Fruit fly (Drosophila melanogaster): Measurements from ENCODE around the gene Nrd1.

DNA sequence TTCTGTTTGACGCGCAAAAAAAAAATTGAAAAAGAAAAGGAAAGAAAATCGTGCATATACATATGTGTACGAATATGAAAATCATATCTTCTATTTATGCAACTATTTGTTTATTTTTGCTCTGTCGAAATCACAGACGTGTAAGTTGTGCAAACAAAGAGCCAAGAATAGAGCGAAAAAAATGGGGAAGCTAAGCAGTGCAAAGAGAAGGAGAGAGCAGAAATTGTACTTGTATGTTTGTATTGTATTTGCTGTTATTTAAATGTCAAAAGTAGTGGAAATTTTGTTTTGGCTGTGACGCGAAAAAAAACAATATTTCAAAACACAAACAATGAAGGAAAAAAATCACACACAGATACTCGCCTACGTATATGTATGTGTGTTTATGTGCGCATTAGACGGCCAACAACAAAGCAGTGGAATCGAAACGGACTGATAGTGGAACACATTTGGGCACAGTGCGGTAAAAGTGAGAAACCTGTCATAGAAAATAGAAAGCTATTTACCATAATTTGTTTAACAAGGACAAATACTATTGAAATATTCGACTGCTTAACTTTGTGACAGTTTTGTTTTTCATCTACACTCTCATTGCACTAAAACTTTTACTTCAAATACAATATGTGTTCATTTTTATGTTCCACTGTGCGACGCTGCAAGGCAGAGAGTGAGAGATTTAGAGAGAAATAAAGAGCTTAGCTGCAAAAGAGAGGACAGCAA lies 50.5 kb downstream of the Nrd1 start:
- peak; percentile 93 for TF ChIP-seq OdsH (GFP tag; optimal IDR thresholded peaks at IDR 0.05)
- TF ChIP-seq foxo (GFP tag; optimal IDR thresholded peaks at IDR 0.05), result peak; percentile 75 to 96
- TF ChIP-seq br (GFP tag; optimal IDR thresholded peaks at IDR 0.05), result peak; percentile 92
- TF ChIP-seq Mio (GFP tag; optimal IDR thresholded peaks at IDR 0.05), result peak; percentile 57
- peak; percentile 81 for TF ChIP-seq tai (GFP tag; optimal IDR thresholded peaks at IDR 0.05)
- TF ChIP-seq Sp1 (GFP tag; optimal IDR thresholded peaks at IDR 0.05), result peak; percentile 91
- peak; percentile 96 for TF ChIP-seq fru (GFP tag; optimal IDR thresholded peaks at IDR 0.05)
- no peak for TF ChIP-seq Hr78 (GFP tag; optimal IDR thresholded peaks at IDR 0.05)
- TF ChIP-seq ey (GFP tag; optimal IDR thresholded peaks at IDR 0.05), result peak; percentile 96
- no peak for TF ChIP-seq jim (GFP tag; optimal IDR thresholded peaks at IDR 0.05)
- TF ChIP-seq CrebA (GFP tag; optimal IDR thresholded peaks at IDR 0.05; ENCODE audit: borderline replicate concordance), result peak; percentile 78
- TF ChIP-seq sv (GFP tag; optimal IDR thresholded peaks at IDR 0.05), result peak; percentile 93
- TF ChIP-seq psq (GFP tag; optimal IDR thresholded peaks at IDR 0.05), result peak; percentile 92

Measured in whole organism, wandering third instar larva.